Fruit fly (Drosophila melanogaster): Measurements from ENCODE around the gene Mo25.

Gene Mo25

dm6 chr3L:16594922-16595518 is 20.3 kb downstream of the Mo25 start, which contains the start of the genes spd-2 and Apl:
Gene spd-2, minus strand, starts transcription at chr3L:16595014.
Gene Apl, plus strand, starts transcription at chr3L:16595181.
- no peak for TF ChIP-seq noc (tag; optimal IDR thresholded peaks at IDR 0.05)

- TF ChIP-seq noc (tag; optimal IDR thresholded peaks at IDR 0.05), result no peak
Observed at dm6 chr3L:16590860-16591259, 24.4 kb downstream of the Mo25 start, which contains the start of gene tra. Gene tra, minus strand, starts transcription at chr3L:16591050.

dm6 chr3L:16587994-16588622 is 27.2 kb downstream of the Mo25 start:
- TF ChIP-seq noc (tag; optimal IDR thresholded peaks at IDR 0.05), result peak; percentile 33

dm6 chr3L:16586989-16587388 is 28.3 kb downstream of the Mo25 start, which contains the start of the genes Syx8 and CG32163:
Gene Syx8, minus strand, starts transcription at chr3L:16587057.
Gene CG32163, plus strand, starts transcription at chr3L:16587157.
- peak; percentile 22 for TF ChIP-seq noc (tag; optimal IDR thresholded peaks at IDR 0.05)

- TF ChIP-seq noc (tag; optimal IDR thresholded peaks at IDR 0.05), result peak; percentile 0
Observed at dm6 chr3L:16584074-16584578, 31.1 kb downstream of the Mo25 start, which contains the start of gene UQCR-C2. Gene UQCR-C2, plus strand, starts transcription at chr3L:16584124.

dm6 chr3L:16582678-16583315 is 32.5 kb downstream of the Mo25 start, which contains the start of gene Rpn12:
Gene Rpn12, plus strand, starts transcription at chr3L:16583028.
- peak; percentile 44 for TF ChIP-seq noc (tag; optimal IDR thresholded peaks at IDR 0.05)

- peak; percentile 64 for TF ChIP-seq noc (tag; optimal IDR thresholded peaks at IDR 0.05)
Observed at dm6 chr3L:16581201-16581705, 34.0 kb downstream of the Mo25 start, which contains the start of gene Smn. Gene Smn, minus strand, starts transcription at chr3L:16581547.

- no peak for TF ChIP-seq noc (tag; optimal IDR thresholded peaks at IDR 0.05)
Observed at dm6 chr3L:16580049-16580448, 35.2 kb downstream of the Mo25 start, which contains the start of gene nxf2. Gene nxf2, minus strand, starts transcription at chr3L:16580306.

dm6 chr3L:16574307-16574946 is 40.8 kb downstream of the Mo25 start, which contains the start of gene mbf1:
Gene mbf1, plus strand, starts transcription at chr3L:16574436.
- peak; percentile 36 for TF ChIP-seq noc (tag; optimal IDR thresholded peaks at IDR 0.05)

dm6 chr3L:16573234-16573633 is 42.0 kb downstream of the Mo25 start, which contains the start of gene Mipp1:
Gene Mipp1, minus strand, starts transcription at chr3L:16573334.
- peak; percentile 19 for TF ChIP-seq noc (tag; optimal IDR thresholded peaks at IDR 0.05)

dm6 chr3L:16572208-16572607 is 43.1 kb downstream of the Mo25 start:
- TF ChIP-seq noc (tag; optimal IDR thresholded peaks at IDR 0.05), result no peak

- no peak for TF ChIP-seq noc (tag; optimal IDR thresholded peaks at IDR 0.05)
Observed at dm6 chr3L:16571739-16572063, 43.6 kb downstream of the Mo25 start.

dm6 chr3L:16571014-16571738 is 44.1 kb downstream of the Mo25 start:
- TF ChIP-seq noc (tag; optimal IDR thresholded peaks at IDR 0.05), result no peak

dm6 chr3L:16569456-16569855 is 45.8 kb downstream of the Mo25 start:
- TF ChIP-seq noc (tag; optimal IDR thresholded peaks at IDR 0.05), result no peak

- no peak for TF ChIP-seq noc (tag; optimal IDR thresholded peaks at IDR 0.05)
Observed at dm6 chr3L:16567495-16567894, 47.8 kb downstream of the Mo25 start.

Measured in whole organism, larva.